Worm (Caenorhabditis elegans) whole organism, mixed stage, embryonic: ENCODE results near the gene Y55F3C.10.
A peak's percentile ranks its signal among the peaks of the same experiment; 100 is the strongest.

Experiments used
- M03D4.4 ChIP-seq: sonication (generic microtip); optimal IDR thresholded peaks from 2 replicates; lab custom pipeline; 2017; ENCODE audit warnings: mild to moderate bottlenecking, missing genetic modification characterization, missing compliant biosample characterization
- bed-3 ChIP-seq: fragments of 200-800 bp; sonication (Bioruptor generic); optimal IDR thresholded peaks from 3 replicates; lab custom pipeline; 2018; ENCODE audit warnings: mild to moderate bottlenecking, missing genetic modification characterization, moderate library complexity, missing compliant biosample characterization
- blmp-1 ChIP-seq: fragments of 150-350 bp; optimal IDR thresholded peaks from 2 replicates; lab custom pipeline; 2014; ENCODE audit warnings: missing biosample characterization, missing genetic modification characterization
- ceh-39 ChIP-seq: fragments of 150-350 bp; optimal IDR thresholded peaks from 2 replicates; lab custom pipeline; 2014; ENCODE audit warnings: missing biosample characterization, missing genetic modification characterization
- ceh-43 ChIP-seq: fragments of 200-800 bp; sonication (Bioruptor generic); optimal IDR thresholded peaks from 2 replicates; lab custom pipeline; 2018; ENCODE audit warnings: mild to moderate bottlenecking, missing genetic modification characterization, moderate library complexity, missing compliant biosample characterization
- ceh-83 ChIP-seq: fragments of 200-800 bp; sonication (Bioruptor generic); optimal IDR thresholded peaks from 2 replicates; lab custom pipeline; 2018; ENCODE audit warnings: mild to moderate bottlenecking, missing genetic modification characterization, missing compliant biosample characterization
- ces-1 ChIP-seq: fragments of 150-350 bp; optimal IDR thresholded peaks from 2 replicates; lab custom pipeline; 2014; ENCODE audit warnings: missing biosample characterization, missing genetic modification reagents, missing genetic modification characterization
- cnd-1 ChIP-seq: fragments of 200-800 bp; sonication (Bioruptor generic); optimal IDR thresholded peaks from 2 replicates; lab custom pipeline; 2018; ENCODE audit warnings: mild to moderate bottlenecking, missing genetic modification characterization, missing compliant biosample characterization
- drap-1 ChIP-seq: fragments of 200-800 bp; sonication (Bioruptor generic); optimal IDR thresholded peaks from 3 replicates; lab custom pipeline; 2018; ENCODE audit warnings: mild to moderate bottlenecking, missing genetic modification characterization, missing compliant biosample characterization
- elt-1 ChIP-seq: sonication (generic microtip); optimal IDR thresholded peaks from 2 replicates; lab custom pipeline; 2017; ENCODE audit warnings: missing genetic modification characterization, mild to moderate bottlenecking, missing compliant biosample characterization, antibody characterized with exemption, moderate library complexity, borderline replicate concordance; ENCODE audit not compliant: insufficient read depth
- elt-3 ChIP-seq: fragments of 150-350 bp; optimal IDR thresholded peaks from 2 replicates; lab custom pipeline; 2014; ENCODE audit warnings: missing biosample characterization, missing genetic modification characterization
- flh-1 ChIP-seq: fragments of 200-800 bp; sonication (Bioruptor generic); optimal IDR thresholded peaks from 2 replicates; lab custom pipeline; 2018; ENCODE audit warnings: mild to moderate bottlenecking, missing genetic modification characterization, moderate library complexity, missing compliant biosample characterization
- ham-2 ChIP-seq: fragments of 200-800 bp; sonication (Bioruptor generic); optimal IDR thresholded peaks from 2 replicates; lab custom pipeline; 2018; ENCODE audit warnings: mild to moderate bottlenecking, missing genetic modification characterization, missing compliant biosample characterization
- hlh-1 ChIP-seq: fragments of 150-350 bp; optimal IDR thresholded peaks from 2 replicates; lab custom pipeline; 2014; ENCODE audit warnings: missing biosample characterization, missing genetic modification reagents, missing genetic modification characterization
- lin-13 ChIP-seq: fragments of 150-350 bp; optimal IDR thresholded peaks from 2 replicates; lab custom pipeline; 2014; ENCODE audit warnings: missing biosample characterization, missing genetic modification characterization
- lin-32 ChIP-seq: fragments of 200-800 bp; sonication (Bioruptor generic); optimal IDR thresholded peaks from 2 replicates; lab custom pipeline; 2018; ENCODE audit warnings: mild to moderate bottlenecking, missing genetic modification characterization, missing compliant biosample characterization
- lsy-2 ChIP-seq: fragments of 150-350 bp; optimal IDR thresholded peaks from 2 replicates; lab custom pipeline; 2014; ENCODE audit warnings: missing biosample characterization, missing genetic modification characterization
- mab-5 ChIP-seq: fragments of 150-350 bp; optimal IDR thresholded peaks from 2 replicates; lab custom pipeline; 2014; ENCODE audit warnings: missing biosample characterization, missing genetic modification characterization
- mep-1 ChIP-seq: fragments of 150-350 bp; optimal IDR thresholded peaks from 2 replicates; lab custom pipeline; 2017; ENCODE audit warnings: missing biosample characterization, missing genetic modification reagents, missing genetic modification characterization, inconsistent platforms
- mls-2 ChIP-seq: sonication (generic microtip); optimal IDR thresholded peaks from 2 replicates; lab custom pipeline; 2016; ENCODE audit warnings: mild to moderate bottlenecking, missing genetic modification characterization, moderate library complexity, missing compliant biosample characterization
- nhr-12 ChIP-seq: fragments of 150-350 bp; optimal IDR thresholded peaks from 2 replicates; lab custom pipeline; 2014; ENCODE audit warnings: missing biosample characterization, missing genetic modification characterization
- nhr-2 ChIP-seq: fragments of 150-350 bp; optimal IDR thresholded peaks from 2 replicates; lab custom pipeline; 2014; ENCODE audit warnings: missing biosample characterization, missing genetic modification characterization
- nhr-28 ChIP-seq: fragments of 150-350 bp; optimal IDR thresholded peaks from 2 replicates; lab custom pipeline; 2014; ENCODE audit warnings: missing biosample characterization, missing genetic modification characterization
- nhr-76 ChIP-seq: sonication (generic microtip); optimal IDR thresholded peaks from 2 replicates; lab custom pipeline; 2017; ENCODE audit warnings: missing biosample characterization, missing genetic modification characterization
- pha-4 ChIP-seq: fragments of 150-350 bp; optimal IDR thresholded peaks from 2 replicates; lab custom pipeline; 2018; ENCODE audit warnings: missing biosample characterization, missing genetic modification reagents, missing genetic modification characterization
- sem-2 ChIP-seq: fragments of 200-800 bp; sonication (Bioruptor generic); optimal IDR thresholded peaks from 2 replicates; lab custom pipeline; 2018; ENCODE audit warnings: mild to moderate bottlenecking, missing genetic modification characterization, missing compliant biosample characterization
- snpc-4 ChIP-seq: fragments of 150-350 bp; optimal IDR thresholded peaks from 2 replicates; lab custom pipeline; 2014; ENCODE audit warnings: missing biosample characterization, missing genetic modification characterization
- sptf-1 ChIP-seq: sonication (generic microtip); optimal IDR thresholded peaks from 2 replicates; lab custom pipeline; 2017; ENCODE audit warnings: mild to moderate bottlenecking, missing genetic modification characterization, moderate library complexity, missing compliant biosample characterization
- tbx-8 ChIP-seq: fragments of 200-800 bp; sonication (Bioruptor generic); optimal IDR thresholded peaks from 2 replicates; lab custom pipeline; 2018; ENCODE audit warnings: mild to moderate bottlenecking, missing genetic modification characterization, moderate library complexity, missing compliant biosample characterization
- unc-120 ChIP-seq: sonication (generic microtip); optimal IDR thresholded peaks from 2 replicates; lab custom pipeline; 2017; ENCODE audit warnings: missing genetic modification characterization, missing compliant biosample characterization; ENCODE audit not compliant: poor library complexity, severe bottlenecking
- unc-39 ChIP-seq: fragments of 150-350 bp; optimal IDR thresholded peaks from 2 replicates; lab custom pipeline; 2014; ENCODE audit warnings: missing biosample characterization, missing genetic modification characterization
- unc-62 ChIP-seq: fragments of 150-350 bp; optimal IDR thresholded peaks from 2 replicates; lab custom pipeline; 2014; ENCODE audit warnings: missing biosample characterization, missing genetic modification reagents, missing genetic modification characterization
- zip-8 ChIP-seq: fragments of 150-350 bp; optimal IDR thresholded peaks from 2 replicates; lab custom pipeline; 2014; ENCODE audit warnings: missing biosample characterization, missing genetic modification characterization
- ztf-11 ChIP-seq: fragments of 150-350 bp; optimal IDR thresholded peaks from 2 replicates; lab custom pipeline; 2014; ENCODE audit warnings: missing biosample characterization, missing genetic modification characterization

The Y55F3C.10 gene

ce11 chrIV:684197-684596 is 35.1 kb downstream of the Y55F3C.10 start, which contains the start of gene cutl-28:
Gene cutl-28, plus strand, starts transcription at chrIV:684497.
- TF ChIP-seq unc-120 (tag; lab: Kevin White, UChicago) (no peak), pha-4 (no peak), M03D4.4 (tag; lab: Kevin White, UChicago) (no peak), mls-2 (no peak), mab-5 (tag; lab: Kevin White, UChicago) (no peak), unc-39 (no peak), drap-1 (GFP tag; lab: Kevin White, UChicago) (no peak), sem-2 (GFP tag; lab: Kevin White, UChicago) (no peak), lin-13 (no peak), ceh-43 (GFP tag; lab: Kevin White, UChicago) (no peak), elt-1 (tag; lab: Kevin White, UChicago) (no peak), cnd-1 (tag; lab: Kevin White, UChicago) (no peak), mep-1 (no peak), nhr-28 (tag; lab: Kevin White, UChicago) (no peak)

- TF ChIP-seq nhr-76 (no peak), mep-1 (peak; percentile 50), nhr-28 (tag; lab: Kevin White, UChicago) (no peak), bed-3 (GFP tag; lab: Kevin White, UChicago) (peak; percentile 60), unc-62 (peak; percentile 25), lin-13 (no peak), nhr-12 (tag; lab: Kevin White, UChicago) (no peak), unc-39 (no peak), sptf-1 (tag; lab: Kevin White, UChicago) (peak; percentile 91), drap-1 (GFP tag; lab: Kevin White, UChicago) (peak; percentile 81), nhr-2 (tag; lab: Kevin White, UChicago) (no peak), sem-2 (GFP tag; lab: Kevin White, UChicago) (peak; percentile 73), ceh-43 (GFP tag; lab: Kevin White, UChicago) (peak; percentile 76), snpc-4 (no peak), elt-1 (tag; lab: Kevin White, UChicago) (no peak), unc-120 (tag; lab: Kevin White, UChicago) (peak; percentile 89), ztf-11 (tag; lab: Kevin White, UChicago) (no peak), ces-1 (GFP tag; lab: Kevin White, UChicago) (peak; percentile 11), cnd-1 (tag; lab: Kevin White, UChicago) (peak; percentile 88), lin-32 (GFP tag; lab: Kevin White, UChicago) (peak; percentile 48), tbx-8 (GFP tag; lab: Kevin White, UChicago) (peak; percentile 10), mls-2 (peak; percentile 88), M03D4.4 (tag; lab: Kevin White, UChicago) (peak; percentile 84), blmp-1 (tag; lab: Kevin White, UChicago) (peak; percentile 89), ham-2 (GFP tag; lab: Kevin White, UChicago) (peak; percentile 79), ceh-39 (tag; lab: Kevin White, UChicago) (no peak), elt-3 (tag; lab: Kevin White, UChicago) (no peak), hlh-1 (tag; lab: Kevin White, UChicago) (peak; percentile 0), flh-1 (GFP tag; lab: Kevin White, UChicago) (peak; percentile 66), ceh-83 (GFP tag; lab: Kevin White, UChicago) (peak; percentile 89), mab-5 (tag; lab: Kevin White, UChicago) (no peak), lsy-2 (tag; lab: Kevin White, UChicago) (peak; percentile 8)
These were observed 36.4 kb downstream of the Y55F3C.10 start for ce11 chrIV:682726-683340.

- TF ChIP-seq ztf-11 (tag; lab: Kevin White, UChicago) (no peak), elt-3 (tag; lab: Kevin White, UChicago) (no peak), nhr-28 (tag; lab: Kevin White, UChicago) (no peak), zip-8 (tag; lab: Kevin White, UChicago) (no peak), unc-62 (no peak), mab-5 (tag; lab: Kevin White, UChicago) (no peak), pha-4 (no peak), nhr-2 (tag; lab: Kevin White, UChicago) (no peak), blmp-1 (tag; lab: Kevin White, UChicago) (no peak), mep-1 (no peak), nhr-76 (no peak)
These were observed 43.0 kb downstream of the Y55F3C.10 start, which contains the start of gene K11H12.5 for ce11 chrIV:676280-676679. Gene K11H12.5, plus strand, starts transcription at chrIV:676580.
